Fruit fly (Drosophila melanogaster): ENCODE measurements around the gene Nrx-1.

Gene Nrx-1

dm6 chr3R:22530305-22530704 is 62.0 kb downstream of the Nrx-1 start, which contains the start of gene CG33099 (continued):
- TF ChIP-seq tx (GFP tag; optimal IDR thresholded peaks at IDR 0.05), result no peak
- TF ChIP-seq schlank (tag; optimal IDR thresholded peaks at IDR 0.05), result peak; percentile 49
- peak; percentile 32 for TF ChIP-seq scrt (GFP tag; optimal IDR thresholded peaks at IDR 0.05)
- TF ChIP-seq CG16815 (GFP tag; optimal IDR thresholded peaks at IDR 0.05), result no peak
- TF ChIP-seq bowl (GFP tag; IDR thresholded peaks at IDR 0.05), result 0 out of 2 replicates have a peak, but pooled peaks have one; percentile 20
- no peak for TF ChIP-seq CG1529 (GFP tag; optimal IDR thresholded peaks at IDR 0.05)
- TF ChIP-seq CG4282 (GFP tag; optimal IDR thresholded peaks at IDR 0.05), result no peak
- no peak for TF ChIP-seq Bdp1 (GFP tag; optimal IDR thresholded peaks at IDR 0.05)
- TF ChIP-seq Max (GFP tag; optimal IDR thresholded peaks at IDR 0.05), result no peak
- no peak for TF ChIP-seq CG11560 (tag; IDR thresholded peaks at IDR 0.05)
- TF ChIP-seq ind (GFP tag; optimal IDR thresholded peaks at IDR 0.05), result no peak
- TF ChIP-seq ERR (GFP tag; optimal IDR thresholded peaks at IDR 0.05), result no peak
- TF ChIP-seq CG2202 (tag; optimal IDR thresholded peaks at IDR 0.05), result peak; percentile 43
- no peak for TF ChIP-seq Sry-β (GFP tag; optimal IDR thresholded peaks at IDR 0.05)
- no peak for TF ChIP-seq luna (GFP tag; optimal IDR thresholded peaks at IDR 0.05)
- TF ChIP-seq CG12942 (GFP tag; optimal IDR thresholded peaks at IDR 0.05), result no peak
- TF ChIP-seq CG12236 (GFP tag; optimal IDR thresholded peaks at IDR 0.05), result no peak
- peak; percentile 24 for TF ChIP-seq bab2 (GFP tag; optimal IDR thresholded peaks at IDR 0.05)
- TF ChIP-seq TFAM (GFP tag; optimal IDR thresholded peaks at IDR 0.05), result no peak
- no peak for TF ChIP-seq Hand (GFP tag; optimal IDR thresholded peaks at IDR 0.05)
- peak; percentile 83 for TF ChIP-seq sens (GFP tag)
- peak; percentile 56 for TF ChIP-seq Asciz (GFP tag; optimal IDR thresholded peaks at IDR 0.05)
- TF ChIP-seq CG8089 (GFP tag; optimal IDR thresholded peaks at IDR 0.05), result no peak
- no peak for TF ChIP-seq CG9609 (GFP tag; optimal IDR thresholded peaks at IDR 0.05)
- TF ChIP-seq caup (GFP tag; optimal IDR thresholded peaks at IDR 0.05; ENCODE audit: severe bottlenecking), result peak; percentile 54
- no peak for TF ChIP-seq dimm (GFP tag; IDR thresholded peaks at IDR 0.05)
- TF ChIP-seq ems (GFP tag; optimal IDR thresholded peaks at IDR 0.05), result no peak
- peak; percentile 55 for TF ChIP-seq pho (GFP tag; optimal IDR thresholded peaks at IDR 0.05)
- no peak for TF ChIP-seq Aef1 (GFP tag; IDR thresholded peaks at IDR 0.05)
- TF ChIP-seq CG17802 (tag; optimal IDR thresholded peaks at IDR 0.05), result no peak
- no peak for TF ChIP-seq amos (GFP tag; IDR thresholded peaks at IDR 0.05; ENCODE audit: partially characterized antibody)
- TF ChIP-seq croc (GFP tag; conservative IDR thresholded peaks at IDR 0.05), result no peak
- peak; percentile 64 for TF ChIP-seq CrebB (tag; optimal IDR thresholded peaks at IDR 0.05)
- TF ChIP-seq tgo (GFP tag; IDR thresholded peaks at IDR 0.05), result no peak
- TF ChIP-seq disco-r (GFP tag; optimal IDR thresholded peaks at IDR 0.05), result no peak
- peak; percentile 49 for TF ChIP-seq Fer3 (tag; optimal IDR thresholded peaks at IDR 0.05)
- TF ChIP-seq tio (GFP tag; optimal IDR thresholded peaks at IDR 0.05), result no peak
- TF ChIP-seq gsb-n (tag; optimal IDR thresholded peaks at IDR 0.05), result no peak
- TF ChIP-seq CG5180 (GFP tag; optimal IDR thresholded peaks at IDR 0.05), result peak; percentile 56
- peak; percentile 34 for TF ChIP-seq Blimp-1 (GFP tag; optimal IDR thresholded peaks at IDR 0.05)
- no peak for TF ChIP-seq ssp (GFP tag; IDR thresholded peaks at IDR 0.05)
- TF ChIP-seq CG34422 (GFP tag; IDR thresholded peaks at IDR 0.05), result peak; percentile 45; the same call in 1 of the 3 replicates
- TF ChIP-seq CG4617 (GFP tag; optimal IDR thresholded peaks at IDR 0.05; ENCODE audit: borderline replicate concordance), result no peak
- peak; percentile 27; the same call in 1 of the 2 replicates for TF ChIP-seq CG1024 (GFP tag; IDR thresholded peaks at IDR 0.05)
- TF ChIP-seq NC2β (GFP tag; optimal IDR thresholded peaks at IDR 0.05), result peak; percentile 31
- no peak for TF ChIP-seq yki (optimal IDR thresholded peaks at IDR 0.05)
- TF ChIP-seq Chrac-16 (GFP tag; optimal IDR thresholded peaks at IDR 0.05), result no peak
- no peak for TF ChIP-seq CG8478 (optimal IDR thresholded peaks at IDR 0.05)
- peak; percentile 4 for TF ChIP-seq tap (tag; optimal IDR thresholded peaks at IDR 0.05)
- no peak for TF ChIP-seq esg (GFP tag; conservative IDR thresholded peaks at IDR 0.05)
- peak; percentile 72 for TF ChIP-seq CG13296 (GFP tag; optimal IDR thresholded peaks at IDR 0.05)
- no peak for TF ChIP-seq HLH4C (GFP tag; IDR thresholded peaks at IDR 0.05; ENCODE audit: partially characterized antibody)
- TF ChIP-seq vvl (GFP tag; IDR thresholded peaks at IDR 0.05), result peak; percentile 47; the same call in 1 of the 2 replicates

Measured in whole organism, embryonic.